Fruit fly (Drosophila melanogaster) whole organism, embryonic: ENCODE data around the gene CG6216.

Source experiments
- Abd-B ChIP-seq: fragments of 200-800 bp; sonication (Bioruptor generic); optimal IDR thresholded peaks from 2 replicates; lab custom pipeline; 2018; ENCODE audit warnings: missing biosample characterization, mild to moderate bottlenecking, missing genetic modification characterization, moderate library complexity
- Atf6 ChIP-seq: fragments of 200-800 bp; sonication (Bioruptor generic); IDR thresholded peaks from 2 replicates; pipeline ENCODE4 v1.3.6; 2022; ENCODE audit warnings: missing biosample characterization, missing genetic modification characterization
- Blimp-1 ChIP-seq: fragments of 200-800 bp; sonication (Bioruptor generic); optimal IDR thresholded peaks from 3 replicates; lab custom pipeline; 2018; ENCODE audit warnings: missing biosample characterization, missing genetic modification characterization, mild to moderate bottlenecking, moderate library complexity, missing genetic modification reagents
- CG10366 ChIP-seq: fragments of 200-800 bp; sonication (Bioruptor generic); IDR thresholded peaks from 2 replicates; pipeline ENCODE4 v1.3.6; 2022; ENCODE audit warnings: missing biosample characterization, missing genetic modification characterization
- CG11085 ChIP-seq: fragments of 200-800 bp; sonication (Bioruptor generic); IDR thresholded peaks from 2 replicates; pipeline ENCODE4 v1.3.6; 2022; ENCODE audit warnings: missing biosample characterization, missing genetic modification characterization
- CG12942 ChIP-seq: fragments of 200-800 bp; sonication (Bioruptor generic); optimal IDR thresholded peaks from 3 replicates; lab custom pipeline; 2016; ENCODE audit warnings: missing biosample characterization, missing genetic modification characterization
- CG14710 ChIP-seq: fragments of 200-800 bp; sonication (Bioruptor generic); optimal IDR thresholded peaks from 3 replicates; lab custom pipeline; 2019; ENCODE audit warnings: missing biosample characterization, mild to moderate bottlenecking, missing genetic modification characterization, moderate library complexity
- CG15696 ChIP-seq: fragments of 200-800 bp; sonication (Bioruptor generic); optimal IDR thresholded peaks from 2 replicates; lab custom pipeline; 2019; ENCODE audit warnings: missing biosample characterization, mild to moderate bottlenecking, missing genetic modification characterization, moderate library complexity
- CG17829 ChIP-seq: fragments of 200-800 bp; optimal IDR thresholded peaks from 2 replicates; lab custom pipeline; 2019; ENCODE audit warnings: missing biosample characterization, mild to moderate bottlenecking, missing genetic modification characterization, moderate library complexity
- CG18619 ChIP-seq: fragments of 200-800 bp; sonication (Bioruptor generic); optimal IDR thresholded peaks from 3 replicates; lab custom pipeline; 2017; ENCODE audit warnings: missing biosample characterization, mild to moderate bottlenecking, missing genetic modification characterization
- CG2889 ChIP-seq: fragments of 200-800 bp; sonication (Bioruptor generic); IDR thresholded peaks from 3 replicates; pipeline ENCODE4 v1.3.6; 2022; ENCODE audit warnings: missing biosample characterization, missing genetic modification characterization
- CG3163 ChIP-seq: fragments of 200-800 bp; sonication (Bioruptor generic); optimal IDR thresholded peaks from 3 replicates; lab custom pipeline; 2016; ENCODE audit warnings: missing biosample characterization, missing genetic modification characterization
- CG3281 ChIP-seq: fragments of 200-800 bp; sonication (Bioruptor generic); optimal IDR thresholded peaks from 3 replicates; lab custom pipeline; 2017; ENCODE audit warnings: missing biosample characterization, mild to moderate bottlenecking, missing genetic modification characterization
- CG34224 ChIP-seq: fragments of 200-800 bp; sonication (Bioruptor generic); IDR thresholded peaks from 3 replicates; pipeline ENCODE4 v1.3.6; 2022; ENCODE audit warnings: missing biosample characterization, missing genetic modification characterization; ENCODE audit not compliant: partially characterized antibody
- CG3838 ChIP-seq: fragments of 200-800 bp; sonication (Bioruptor generic); optimal IDR thresholded peaks from 3 replicates; lab custom pipeline; 2016; ENCODE audit warnings: missing biosample characterization, missing genetic modification characterization
- CG4328 ChIP-seq: fragments of 200-800 bp; sonication (Bioruptor generic); optimal IDR thresholded peaks from 3 replicates; lab custom pipeline; 2017; ENCODE audit warnings: missing biosample characterization, missing genetic modification reagents, missing genetic modification characterization
- CG6791 ChIP-seq: fragments of 200-800 bp; sonication (Bioruptor generic); IDR thresholded peaks from 3 replicates; pipeline ENCODE4 v1.3.6; 2022; ENCODE audit warnings: missing biosample characterization, missing genetic modification characterization; ENCODE audit not compliant: partially characterized antibody
- CG7786 ChIP-seq: fragments of 200-800 bp; sonication (Bioruptor generic); optimal IDR thresholded peaks from 2 replicates; lab custom pipeline; 2016; ENCODE audit warnings: missing biosample characterization, missing genetic modification characterization
- CG8478 ChIP-seq: fragments of >200 bp; optimal IDR thresholded peaks from 2 replicates; lab custom pipeline; 2018
- CG8944 ChIP-seq: fragments of 200-800 bp; sonication (Bioruptor generic); optimal IDR thresholded peaks from 3 replicates; lab custom pipeline; 2016; ENCODE audit warnings: missing biosample characterization, missing genetic modification characterization
- Doc3 ChIP-seq: fragments of 200-800 bp; sonication (Bioruptor generic); IDR thresholded peaks from 3 replicates; pipeline ENCODE4 v1.3.6; 2022; ENCODE audit warnings: missing biosample characterization, missing genetic modification characterization; ENCODE audit not compliant: partially characterized antibody
- Fer3 ChIP-seq: fragments of 200-800 bp; sonication (Bioruptor generic); optimal IDR thresholded peaks from 2 replicates; lab custom pipeline; 2018; ENCODE audit warnings: missing biosample characterization, mild to moderate bottlenecking, missing genetic modification characterization, moderate library complexity
- H15 ChIP-seq: fragments of 200-800 bp; sonication (Bioruptor generic); IDR thresholded peaks from 3 replicates; pipeline ENCODE4 v1.3.6; 2022; ENCODE audit warnings: missing biosample characterization, missing genetic modification characterization
- HLH3B ChIP-seq: fragments of 200-800 bp; sonication (Bioruptor generic); IDR thresholded peaks from 2 replicates; pipeline ENCODE4 v1.3.6; 2022; ENCODE audit warnings: missing biosample characterization, missing genetic modification characterization
- Myb ChIP-seq: fragments of 200-800 bp; sonication (Bioruptor generic); optimal IDR thresholded peaks from 2 replicates; lab custom pipeline; 2016; ENCODE audit warnings: missing biosample characterization, missing genetic modification characterization
- Pdp1 ChIP-seq, 2 experiments: fragments of 200-800 bp; sonication (Bioruptor generic); optimal IDR thresholded peaks; 3 replicates each; lab custom pipeline; 2016; ENCODE audit warnings: missing biosample characterization in 2 of 2, missing genetic modification characterization in 2 of 2, mild to moderate bottlenecking in 1 of 2, moderate library complexity in 1 of 2
- TFAM ChIP-seq: fragments of 200-800 bp; sonication (Bioruptor generic); optimal IDR thresholded peaks from 2 replicates; lab custom pipeline; 2017; ENCODE audit warnings: missing biosample characterization, missing genetic modification characterization, inconsistent platforms
- Tbp ChIP-seq: fragments of >200 bp; optimal IDR thresholded peaks from 2 replicates; lab custom pipeline; 2018; ENCODE audit warnings: missing biosample characterization, missing genetic modification characterization
- amos ChIP-seq: fragments of 200-800 bp; sonication (Bioruptor generic); IDR thresholded peaks from 2 replicates; pipeline ENCODE4 v1.3.6; 2022; ENCODE audit warnings: missing biosample characterization, missing genetic modification characterization; ENCODE audit not compliant: partially characterized antibody
- bab2 ChIP-seq: fragments of 200-800 bp; sonication (Bioruptor generic); optimal IDR thresholded peaks from 2 replicates; lab custom pipeline; 2016; ENCODE audit warnings: missing biosample characterization, missing genetic modification characterization
- bcd ChIP-seq: fragments of 200-800 bp; sonication (Bioruptor generic); optimal IDR thresholded peaks from 2 replicates; lab custom pipeline; 2017; ENCODE audit warnings: missing biosample characterization, mild to moderate bottlenecking, missing genetic modification characterization
- chn ChIP-seq: fragments of 200-800 bp; sonication (Bioruptor generic); optimal IDR thresholded peaks from 2 replicates; lab custom pipeline; 2016; ENCODE audit warnings: missing biosample characterization, missing genetic modification characterization
- crc ChIP-seq: fragments of 200-800 bp; sonication (Bioruptor generic); optimal IDR thresholded peaks from 2 replicates; lab custom pipeline; 2016; ENCODE audit warnings: missing biosample characterization, missing genetic modification characterization
- dimm ChIP-seq: fragments of 200-800 bp; sonication (Bioruptor generic); IDR thresholded peaks from 2 replicates; pipeline ENCODE4 v1.3.6; 2022; ENCODE audit warnings: missing biosample characterization, missing genetic modification characterization
- ems ChIP-seq: fragments of 200-800 bp; sonication (Bioruptor generic); optimal IDR thresholded peaks from 3 replicates; lab custom pipeline; 2016; ENCODE audit warnings: missing biosample characterization, missing genetic modification characterization
- h ChIP-seq: fragments of >200 bp; optimal IDR thresholded peaks from 2 replicates; lab custom pipeline; 2017
- inv ChIP-seq: fragments of 200-800 bp; sonication (Bioruptor generic); IDR thresholded peaks from 2 replicates; pipeline ENCODE4 v1.3.6; 2022; ENCODE audit warnings: missing biosample characterization, missing genetic modification characterization; ENCODE audit not compliant: partially characterized antibody
- kah ChIP-seq: fragments of 200-800 bp; sonication (Bioruptor generic); optimal IDR thresholded peaks from 2 replicates; lab custom pipeline; 2018; ENCODE audit warnings: missing biosample characterization, mild to moderate bottlenecking, missing genetic modification characterization
- pho ChIP-seq: fragments of 200-800 bp; sonication (Bioruptor generic); optimal IDR thresholded peaks from 2 replicates; lab custom pipeline; 2016; ENCODE audit warnings: missing biosample characterization, missing genetic modification characterization
- phol ChIP-seq: fragments of 200-800 bp; sonication (Bioruptor generic); optimal IDR thresholded peaks from 3 replicates; lab custom pipeline; 2018; ENCODE audit warnings: missing biosample characterization, mild to moderate bottlenecking, missing genetic modification characterization, moderate library complexity
- prd ChIP-seq, 3 experiments: fragments of >200 bp in 2 of 3; fragments of 200-800 bp in 1 of 3; sonication (Bioruptor generic) in 1 of 3; optimal IDR thresholded peaks in 2 of 3; IDR thresholded peaks in 1 of 3; 2 replicates in 2 of 3; 3 replicates in 1 of 3; pipeline versions ENCODE4 v1.3.6 to Lab custom; 2017 to 2022; ENCODE audit warnings: missing biosample characterization in 1 of 3, missing genetic modification characterization in 1 of 3
- psq ChIP-seq: fragments of 200-800 bp; sonication (Bioruptor generic); optimal IDR thresholded peaks from 2 replicates; lab custom pipeline; 2017; ENCODE audit warnings: missing biosample characterization, missing genetic modification characterization
- shn ChIP-seq: fragments of 200-800 bp; sonication (Bioruptor generic); optimal IDR thresholded peaks from 3 replicates; lab custom pipeline; 2016; ENCODE audit warnings: missing biosample characterization, missing genetic modification characterization
- sob ChIP-seq: fragments of 200-800 bp; sonication (Bioruptor generic); IDR thresholded peaks from 2 replicates; pipeline ENCODE4 v1.3.6; 2022; ENCODE audit warnings: missing biosample characterization, missing genetic modification characterization
- stwl ChIP-seq: fragments of 200-800 bp; sonication (Bioruptor generic); optimal IDR thresholded peaks from 3 replicates; lab custom pipeline; 2018; ENCODE audit warnings: missing biosample characterization, mild to moderate bottlenecking, missing genetic modification characterization, moderate library complexity
- tgo ChIP-seq: fragments of 200-800 bp; sonication (Bioruptor generic); IDR thresholded peaks from 3 replicates; pipeline ENCODE4 v1.3.6; 2022; ENCODE audit warnings: missing biosample characterization, missing genetic modification characterization
- tio ChIP-seq: fragments of 200-800 bp; sonication (Bioruptor generic); optimal IDR thresholded peaks from 2 replicates; lab custom pipeline; 2017; ENCODE audit warnings: missing biosample characterization, missing genetic modification characterization, inconsistent platforms
- twi ChIP-seq: fragments of 200-800 bp; optimal IDR thresholded peaks from 2 replicates; lab custom pipeline; 2019; ENCODE audit warnings: missing biosample characterization, mild to moderate bottlenecking, missing genetic modification characterization, moderate library complexity
- zfh2 ChIP-seq: fragments of 200-800 bp; sonication (Bioruptor generic); optimal IDR thresholded peaks from 2 replicates; lab custom pipeline; 2016; ENCODE audit warnings: missing biosample characterization, missing genetic modification characterization

Gene CG6216

dm6 chr3L:11169299-11170181 is 19.0 kb upstream of the CG6216 start, which contains the start of the genes wls and Adck5 (continued):
- TF ChIP-seq TFAM (no peak), inv (GFP tag; lab: Robert Waterston, UW) (no peak), CG8478 (lab: Kevin White, UChicago) (no peak), Blimp-1 (no peak), CG11085 (no peak), ems (GFP tag; lab: Kevin White, UChicago) (no peak), Myb (GFP tag; lab: Kevin White, UChicago) (peak; percentile 71), CG12942 (GFP tag; lab: Kevin White, UChicago) (no peak), CG4328 (peak; percentile 46), dimm (GFP tag; lab: Robert Waterston, UW) (no peak), HLH3B (GFP tag; lab: Robert Waterston, UW) (no peak), twi (tag; lab: Kevin White, UChicago) (no peak), sob (peak; percentile 55; the same call in 1 of the 2 replicates), bab2 (GFP tag; lab: Kevin White, UChicago) (peak; percentile 18), zfh2 (GFP tag; lab: Kevin White, UChicago) (peak; percentile 21), crc (GFP tag; lab: Kevin White, UChicago) (peak; percentile 35), CG3163 (GFP tag; lab: Kevin White, UChicago) (no peak), CG2889 (GFP tag; lab: Robert Waterston, UW) (no peak), pho (GFP tag; lab: Kevin White, UChicago) (peak; percentile 43), chn (no peak), CG18619 (GFP tag; lab: Kevin White, UChicago) (peak; percentile 27), H15 (GFP tag; lab: Robert Waterston, UW) (no peak), Doc3 (no peak), Tbp (GFP tag; lab: Kevin White, UChicago) (no peak), shn (GFP tag; lab: Kevin White, UChicago) (peak; percentile 36), tio (GFP tag; lab: Kevin White, UChicago) (no peak), Abd-B (GFP tag; lab: Kevin White, UChicago) (no peak), CG6791 (GFP tag; lab: Robert Waterston, UW) (0 out of 3 replicates have a peak, but pooled peaks have one; percentile 20), psq (GFP tag; lab: Kevin White, UChicago) (no peak), phol (tag; lab: Kevin White, UChicago) (peak; percentile 37), stwl (tag; lab: Kevin White, UChicago) (peak; percentile 79), CG10366 (GFP tag; lab: Robert Waterston, UW) (no peak), CG7786 (peak; percentile 5), CG8944 (no peak), amos (GFP tag; lab: Robert Waterston, UW) (no peak), CG17829 (tag; lab: Kevin White, UChicago) (no peak), Pdp1 (GFP tag; optimal IDR thresholded peaks at IDR 0.05; lab: Kevin White, UChicago) (peak; percentile 10 to 52), Fer3 (tag; lab: Kevin White, UChicago) (peak; percentile 62), CG3281 (no peak), h (lab: Kevin White, UChicago) (no peak), Atf6 (GFP tag; lab: Robert Waterston, UW) (0 out of 2 replicates have a peak, but pooled peaks have one; percentile 26), bcd (peak; percentile 59), CG3838 (GFP tag; lab: Kevin White, UChicago) (no peak), prd (optimal IDR thresholded peaks at IDR 0.05; lab: Kevin White, UChicago) (no peak), prd (GFP tag; IDR thresholded peaks at IDR 0.05; lab: Robert Waterston, UW) (no peak), CG34224 (GFP tag; lab: Robert Waterston, UW) (0 out of 3 replicates have a peak, but pooled peaks have one; percentile 23), tgo (GFP tag; lab: Robert Waterston, UW) (no peak), CG15696 (tag; lab: Kevin White, UChicago) (no peak), CG14710 (peak; percentile 81), kah (GFP tag; lab: Kevin White, UChicago) (peak; percentile 92)
